Worm (Caenorhabditis elegans): Measurements from ENCODE around the gene ZK829.1.

ce11 chrIV:11949717-11950116 is 7.5 kb upstream of the ZK829.1 start, which contains the start of gene hdl-1:
- no peak for TF ChIP-seq him-1 (tag; optimal IDR thresholded peaks at IDR 0.05)
- TF ChIP-seq W03F9.2 (tag; optimal IDR thresholded peaks at IDR 0.05), result no peak
- no peak for TF ChIP-seq dao-5 (tag; optimal IDR thresholded peaks at IDR 0.05)

All from whole organism, L4/young adult.